Worm (Caenorhabditis elegans) whole organism, L4/young adult: ENCODE results near the gene F26G1.9.

Experiments
- W03F9.2 ChIP-seq: fragments of 150-350 bp; optimal IDR thresholded peaks from 2 replicates; lab custom pipeline; 2014; ENCODE audit warnings: missing biosample characterization, missing genetic modification characterization
- dao-5 ChIP-seq: sonication (generic microtip); optimal IDR thresholded peaks from 2 replicates; lab custom pipeline; 2016; ENCODE audit warnings: missing genotype, missing genetic modification characterization, moderate library complexity, missing compliant biosample characterization

DNA sequence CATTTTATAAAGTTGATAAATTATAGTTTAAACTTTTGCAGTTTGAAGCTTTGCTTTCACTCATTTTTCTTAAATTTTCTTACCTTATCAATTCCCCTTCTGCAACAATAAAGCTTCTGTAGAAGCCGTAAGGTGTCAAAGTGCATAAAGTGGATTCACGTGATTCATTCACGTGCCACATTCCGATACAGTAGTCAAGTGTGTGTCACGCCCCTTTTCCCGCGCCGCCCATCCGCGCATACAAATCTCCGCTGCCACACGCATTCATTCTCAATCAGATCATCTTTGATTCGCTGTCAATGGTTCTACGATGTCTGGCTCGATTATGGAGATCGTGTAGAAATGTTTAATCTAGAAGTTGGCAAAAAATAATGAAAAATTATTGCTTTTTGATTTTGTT, 26.7 kb downstream of the F26G1.9 start:
- TF ChIP-seq W03F9.2 (tag; lab: Kevin White, UChicago) = no peak
- no peak for TF ChIP-seq dao-5 (tag; lab: Kevin White, UChicago)
